Worm (Caenorhabditis elegans): Measurements from ENCODE around the gene slc-17.3.

Gene slc-17.3

DNA sequence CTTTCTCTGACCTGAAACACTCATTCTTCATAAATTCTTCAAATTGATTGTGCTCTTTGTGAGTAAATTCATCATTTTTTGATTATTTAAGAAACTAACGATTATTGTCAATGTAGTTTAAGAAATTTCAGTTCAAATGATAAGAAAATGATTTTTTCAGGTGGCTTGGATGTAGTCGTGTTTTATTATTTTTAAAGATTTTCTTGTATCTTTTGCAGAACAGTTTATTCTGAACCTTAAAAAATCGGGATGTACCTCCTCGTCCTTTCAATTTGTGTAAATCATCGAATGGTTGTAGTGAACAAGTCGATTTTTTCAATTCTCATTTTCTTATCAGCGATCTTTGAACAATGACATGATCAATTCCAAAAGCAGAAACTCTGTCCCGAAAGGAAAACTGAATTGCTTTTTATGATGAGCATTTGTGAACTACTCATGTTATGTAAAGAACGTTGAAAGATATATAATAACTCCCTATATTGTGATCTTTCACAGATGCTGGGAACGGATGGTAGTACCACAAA is at the start of gene slc-17.3:
TSS of gene slc-17.3 (minus strand) at position 51 of the 524 bp plus-strand sequence.
- TF ChIP-seq elt-2 (tag; optimal IDR thresholded peaks at IDR 0.05) (peak; percentile 57), egl-5 (tag; optimal IDR thresholded peaks at IDR 0.05) (no peak), hmg-11 (tag; optimal IDR thresholded peaks at IDR 0.05) (no peak), ceh-9 (tag; optimal IDR thresholded peaks at IDR 0.05) (no peak), pqm-1 (tag; optimal IDR thresholded peaks at IDR 0.05) (peak; percentile 37), unc-39 (tag; optimal IDR thresholded peaks at IDR 0.05) (no peak), nhr-67 (tag; optimal IDR thresholded peaks at IDR 0.05) (no peak), lsy-12 (tag; optimal IDR thresholded peaks at IDR 0.05) (no peak), egl-27 (tag; optimal IDR thresholded peaks at IDR 0.05) (no peak), pha-4 (tag; optimal IDR thresholded peaks at IDR 0.05) (no peak), nhr-28 (tag; optimal IDR thresholded peaks at IDR 0.05) (no peak)

DNA sequence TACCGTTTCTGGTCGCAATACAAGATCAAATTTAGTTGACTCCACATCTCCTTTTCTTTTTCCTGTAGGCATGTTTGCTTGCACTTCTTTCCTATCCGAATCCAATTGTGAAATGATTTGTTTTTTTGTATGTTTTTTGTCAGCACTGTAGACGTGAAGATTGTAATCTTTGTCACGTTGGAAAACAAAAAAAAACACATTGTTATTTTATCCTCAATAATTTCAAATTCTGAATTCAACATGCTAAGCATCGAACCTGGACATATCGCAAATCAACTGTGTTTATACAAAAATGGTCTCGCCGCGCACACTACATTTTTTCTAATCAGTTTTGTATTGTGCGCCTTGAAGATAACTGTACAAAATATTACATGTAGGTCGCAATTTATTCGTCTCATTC is 48.4 kb upstream of the slc-17.3 start, which contains the start of gene ZK688.12:
TSS of gene ZK688.12 (minus strand) at position 101 of the 400 bp plus-strand sequence.
- TF ChIP-seq ceh-82 (tag; optimal IDR thresholded peaks at IDR 0.05), result no peak
- no peak for TF ChIP-seq nhr-77 (tag; optimal IDR thresholded peaks at IDR 0.05)
- no peak for TF ChIP-seq mml-1 (tag; optimal IDR thresholded peaks at IDR 0.05)
- no peak for TF ChIP-seq pha-4 (tag; optimal IDR thresholded peaks at IDR 0.05)
- TF ChIP-seq lin-39 (tag; optimal IDR thresholded peaks at IDR 0.05), result no peak
- TF ChIP-seq sea-2 (GFP tag; optimal IDR thresholded peaks at IDR 0.05), result no peak
- TF ChIP-seq unc-39 (tag; optimal IDR thresholded peaks at IDR 0.05), result no peak
- no peak for TF ChIP-seq nhr-12 (tag; optimal IDR thresholded peaks at IDR 0.05)
- TF ChIP-seq nhr-23 (tag; optimal IDR thresholded peaks at IDR 0.05), result no peak
- TF ChIP-seq elt-2 (tag; optimal IDR thresholded peaks at IDR 0.05), result no peak

DNA sequence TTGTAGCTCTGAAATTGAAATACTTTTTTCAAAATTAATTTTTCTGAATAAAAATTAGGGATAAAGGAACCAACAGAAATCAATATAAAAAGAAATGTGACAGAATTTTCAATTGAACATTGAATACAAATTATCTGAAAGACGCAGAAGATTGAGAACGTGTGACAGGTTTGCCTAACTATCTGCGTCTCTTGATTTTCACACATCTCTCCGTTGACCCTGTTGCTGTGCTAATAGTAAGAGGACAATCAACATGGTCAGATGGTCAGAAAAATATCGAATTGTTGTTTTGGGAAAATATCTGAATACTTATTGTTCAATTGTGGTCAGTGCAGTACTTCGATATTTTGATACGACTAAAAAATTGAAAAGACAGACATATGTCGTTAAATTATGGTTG is 46.5 kb upstream of the slc-17.3 start, which contains the start of gene ZK688.7:
TSS of gene ZK688.7 (minus strand) at position 14 of the 400 bp plus-strand sequence.
- peak; percentile 28 for TF ChIP-seq nfya-1 (tag; optimal IDR thresholded peaks at IDR 0.05; ENCODE audit: insufficient read depth)
- peak; percentile 68 for TF ChIP-seq nhr-23 (tag; optimal IDR thresholded peaks at IDR 0.05)
- TF ChIP-seq pha-4 (tag; optimal IDR thresholded peaks at IDR 0.05), result peak; percentile 52
- no peak for TF ChIP-seq ztf-11 (tag; optimal IDR thresholded peaks at IDR 0.05)
- peak; percentile 59 for TF ChIP-seq nhr-25 (tag; optimal IDR thresholded peaks at IDR 0.05)

DNA sequence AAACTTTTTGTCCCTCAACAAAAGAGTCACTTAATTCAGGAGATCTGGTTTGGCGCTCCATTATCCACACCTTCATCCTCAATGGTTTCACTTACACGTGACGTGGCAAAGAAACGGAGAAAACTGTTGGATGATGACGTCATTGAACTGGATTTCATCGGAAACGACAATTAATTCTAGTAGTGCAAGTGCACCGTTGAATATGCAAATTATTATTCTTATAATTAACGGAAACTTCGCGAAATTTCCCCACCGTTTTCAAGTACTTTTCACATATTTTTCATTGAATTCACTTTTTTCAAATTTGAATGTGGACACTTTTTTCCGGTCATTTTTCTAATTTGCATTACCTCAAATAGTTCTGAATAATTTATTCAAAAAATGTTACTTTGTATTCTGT is 44.2 kb upstream of the slc-17.3 start, which contains the start of gene ZK688.1:
TSS of gene ZK688.1 (plus strand) at position 301 of the 400 bp plus-strand sequence.
- TF ChIP-seq lsy-12 (tag; optimal IDR thresholded peaks at IDR 0.05), result no peak
- TF ChIP-seq zag-1 (tag; optimal IDR thresholded peaks at IDR 0.05), result no peak
- TF ChIP-seq ceh-28 (tag; optimal IDR thresholded peaks at IDR 0.05), result no peak
- TF ChIP-seq nhr-23 (tag; optimal IDR thresholded peaks at IDR 0.05), result no peak
- TF ChIP-seq pha-4 (tag; optimal IDR thresholded peaks at IDR 0.05), result no peak
- no peak for TF ChIP-seq fkh-2 (tag; optimal IDR thresholded peaks at IDR 0.05)
- no peak for TF ChIP-seq nhr-25 (tag; optimal IDR thresholded peaks at IDR 0.05)
- TF ChIP-seq nhr-12 (tag; optimal IDR thresholded peaks at IDR 0.05), result no peak
- no peak for TF ChIP-seq fos-1 (tag; optimal IDR thresholded peaks at IDR 0.05)
- TF ChIP-seq nhr-77 (tag; optimal IDR thresholded peaks at IDR 0.05), result no peak
- no peak for TF ChIP-seq mdl-1 (tag; optimal IDR thresholded peaks at IDR 0.05)
- TF ChIP-seq snpc-4 (tag; optimal IDR thresholded peaks at IDR 0.05), result no peak
- no peak for TF ChIP-seq sea-2 (GFP tag; optimal IDR thresholded peaks at IDR 0.05)
- TF ChIP-seq elt-3 (tag; optimal IDR thresholded peaks at IDR 0.05), result no peak
- TF ChIP-seq egl-27 (tag; optimal IDR thresholded peaks at IDR 0.05), result no peak
- TF ChIP-seq elt-1 (tag; optimal IDR thresholded peaks at IDR 0.05), result no peak
- TF ChIP-seq lin-15B (tag; optimal IDR thresholded peaks at IDR 0.05), result no peak
- TF ChIP-seq skn-1 (tag; optimal IDR thresholded peaks at IDR 0.05), result no peak
- no peak for TF ChIP-seq eor-1 (tag; optimal IDR thresholded peaks at IDR 0.05)
- no peak for TF ChIP-seq unc-39 (tag; optimal IDR thresholded peaks at IDR 0.05)

DNA sequence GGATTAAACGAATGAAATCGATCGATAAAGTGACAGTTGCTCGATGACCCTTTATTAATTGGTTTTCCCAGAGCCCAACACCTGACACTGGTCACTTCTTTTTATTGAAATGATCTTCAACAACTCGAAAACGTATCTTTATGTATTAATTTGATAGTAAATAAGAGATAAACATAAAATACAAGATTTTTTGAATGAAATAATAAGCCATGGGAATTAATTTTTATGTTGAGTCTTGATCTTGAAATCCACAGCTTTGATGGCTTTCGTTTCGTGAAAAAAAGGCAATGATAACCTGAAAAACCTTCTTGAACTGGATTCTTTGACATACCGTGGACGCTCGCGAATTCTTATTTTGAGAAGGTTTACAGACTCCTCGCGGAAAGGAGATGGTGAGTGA is 42.4 kb upstream of the slc-17.3 start, which contains the start of gene pcp-5:
TSS of gene pcp-5 (minus strand) at position 101 of the 400 bp plus-strand sequence.
- TF ChIP-seq fkh-2 (tag; optimal IDR thresholded peaks at IDR 0.05), result no peak

DNA sequence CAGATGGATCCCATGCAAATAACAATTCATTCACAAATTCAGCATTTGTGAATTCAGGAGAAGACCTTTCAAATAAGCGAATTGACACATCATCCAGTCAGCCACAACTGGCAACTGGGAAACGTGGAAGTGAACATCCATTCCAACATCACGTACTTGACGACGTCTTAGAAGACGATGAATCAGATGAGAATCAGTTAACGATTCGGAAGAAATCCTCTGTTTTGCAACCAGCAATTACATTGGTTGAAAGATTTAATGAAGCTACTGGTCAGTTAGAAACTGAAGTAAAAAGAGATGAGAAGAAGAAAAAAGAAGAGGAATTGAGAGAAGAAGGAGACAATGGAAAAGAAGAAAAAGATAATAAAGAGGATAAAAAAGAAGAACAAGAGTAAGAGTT is 38.3 kb upstream of the slc-17.3 start:
- TF ChIP-seq lin-15B (tag; optimal IDR thresholded peaks at IDR 0.05), result no peak
- no peak for TF ChIP-seq nhr-43 (tag; optimal IDR thresholded peaks at IDR 0.05; ENCODE audit: poor library complexity, severe bottlenecking)
- TF ChIP-seq mml-1 (tag; optimal IDR thresholded peaks at IDR 0.05), result no peak

All from whole organism, L3 larva.